Fruit fly (Drosophila melanogaster) whole organism, adult: ENCODE measurements around the gene Fbw5.
A peak's percentile ranks its signal among the peaks of the same experiment; 100 is the strongest.

Experiments
- CG11617 ChIP-seq: fragments of 200-800 bp; sonication (Bioruptor generic); optimal IDR thresholded peaks from 2 replicates; lab custom pipeline; 2017; ENCODE audit warnings: mild to moderate bottlenecking, missing biosample characterization, missing genetic modification reagents, missing genetic modification characterization
- CG12768 ChIP-seq: fragments of 200-800 bp; sonication (Bioruptor generic); optimal IDR thresholded peaks from 2 replicates; lab custom pipeline; 2017; ENCODE audit warnings: missing biosample characterization, missing genetic modification characterization, mild to moderate bottlenecking, moderate library complexity, missing genetic modification reagents
- CG14711 ChIP-seq: fragments of 200-800 bp; sonication (Bioruptor generic); optimal IDR thresholded peaks from 2 replicates; lab custom pipeline; 2018; ENCODE audit warnings: missing biosample characterization, mild to moderate bottlenecking, missing genetic modification characterization, moderate library complexity
- CG1620 ChIP-seq: fragments of 200-800 bp; sonication (Bioruptor generic); optimal IDR thresholded peaks from 2 replicates; lab custom pipeline; 2016; ENCODE audit warnings: missing biosample characterization, missing genetic modification characterization
- CG33017 ChIP-seq: fragments of 200-800 bp; sonication (Bioruptor generic); optimal IDR thresholded peaks from 2 replicates; lab custom pipeline; 2018; ENCODE audit warnings: missing biosample characterization, mild to moderate bottlenecking, missing genetic modification characterization, moderate library complexity
- CG5204 ChIP-seq: fragments of 200-800 bp; sonication (Bioruptor generic); optimal IDR thresholded peaks from 2 replicates; lab custom pipeline; 2016; ENCODE audit warnings: missing biosample characterization, missing genetic modification characterization
- CG7045 ChIP-seq: fragments of 200-800 bp; sonication (Bioruptor generic); optimal IDR thresholded peaks from 2 replicates; lab custom pipeline; 2017; ENCODE audit warnings: missing biosample characterization, mild to moderate bottlenecking, missing genetic modification characterization
- CG7101 ChIP-seq: fragments of 200-800 bp; sonication (Bioruptor generic); optimal IDR thresholded peaks from 2 replicates; lab custom pipeline; 2018; ENCODE audit warnings: missing biosample characterization, mild to moderate bottlenecking, missing genetic modification characterization, moderate library complexity
- Clk ChIP-seq: fragments of 200-800 bp; sonication (Bioruptor generic); optimal IDR thresholded peaks from 2 replicates; lab custom pipeline; 2017; ENCODE audit warnings: missing biosample characterization, missing genetic modification characterization
- Crg-1 ChIP-seq: fragments of 200-800 bp; sonication (Bioruptor generic); optimal IDR thresholded peaks from 2 replicates; lab custom pipeline; 2016; ENCODE audit warnings: missing biosample characterization, missing genetic modification characterization
- Hr96 ChIP-seq: fragments of 200-800 bp; sonication (Bioruptor generic); optimal IDR thresholded peaks from 2 replicates; lab custom pipeline; 2016; ENCODE audit warnings: missing biosample characterization, missing genetic modification characterization
- Mnt ChIP-seq: fragments of 200-800 bp; sonication (Bioruptor generic); optimal IDR thresholded peaks from 2 replicates; lab custom pipeline; 2016; ENCODE audit warnings: missing biosample characterization, mild to moderate bottlenecking, missing genetic modification characterization
- bab1 ChIP-seq: fragments of 200-800 bp; sonication (Bioruptor generic); optimal IDR thresholded peaks from 3 replicates; lab custom pipeline; 2019; ENCODE audit warnings: missing biosample characterization, mild to moderate bottlenecking, missing genetic modification characterization, moderate library complexity
- cic ChIP-seq: fragments of 200-800 bp; sonication (Bioruptor generic); optimal IDR thresholded peaks from 2 replicates; lab custom pipeline; 2017; ENCODE audit warnings: missing biosample characterization, mild to moderate bottlenecking, missing genetic modification characterization, moderate library complexity
- cnc ChIP-seq, 2 experiments: fragments of >200 bp; optimal IDR thresholded peaks; 2 replicates each; lab custom pipeline; 2017
- kay ChIP-seq: fragments of 200-800 bp; sonication (Bioruptor generic); peaks from one replicate; lab custom pipeline; 2016; ENCODE audit warnings: missing biosample characterization, missing genetic modification characterization, borderline replicate concordance
- ovo ChIP-seq: fragments of 200-800 bp; sonication (Bioruptor generic); optimal IDR thresholded peaks from 2 replicates; lab custom pipeline; 2016; ENCODE audit warnings: missing biosample characterization, missing genetic modification characterization
- pad ChIP-seq: fragments of 200-800 bp; sonication (Bioruptor generic); optimal IDR thresholded peaks from 3 replicates; lab custom pipeline; 2017; ENCODE audit warnings: missing biosample characterization, missing genetic modification characterization, mild to moderate bottlenecking, moderate library complexity, missing genetic modification reagents
- tj ChIP-seq: fragments of 200-800 bp; sonication (Bioruptor generic); optimal IDR thresholded peaks from 3 replicates; lab custom pipeline; 2017; ENCODE audit warnings: missing biosample characterization, mild to moderate bottlenecking, missing genetic modification characterization, moderate library complexity
- toe ChIP-seq: fragments of 200-800 bp; sonication (Bioruptor generic); optimal IDR thresholded peaks from 2 replicates; lab custom pipeline; 2016; ENCODE audit warnings: missing biosample characterization, missing genetic modification characterization

The Fbw5 gene

dm6 chr2L:6065823-6066222, at the start of gene Fbw5, which contains the start of gene CG9147:
TSS of gene Fbw5 (minus strand) at chr2L:6065953.
TSS of gene CG9147 (plus strand) at chr2L:6065997.
- TF ChIP-seq CG7045 (GFP tag; lab: Kevin White, UChicago) (peak; percentile 89), CG5204 (GFP tag; lab: Kevin White, UChicago) (no peak), bab1 (GFP tag; lab: Kevin White, UChicago) (peak; percentile 99), Crg-1 (GFP tag; lab: Kevin White, UChicago) (peak; percentile 95), pad (GFP tag; lab: Kevin White, UChicago) (peak; percentile 88), CG11617 (peak; percentile 93), CG14711 (tag; lab: Kevin White, UChicago) (peak; percentile 98), Clk (peak; percentile 67), tj (peak; percentile 88), ovo (GFP tag; lab: Kevin White, UChicago) (no peak), Hr96 (peak; percentile 87), CG1620 (GFP tag; lab: Kevin White, UChicago) (peak; percentile 71), kay (GFP tag; lab: Kevin White, UChicago) (no peak), CG7101 (tag; lab: Kevin White, UChicago) (peak; percentile 99), Mnt (GFP tag; lab: Kevin White, UChicago) (peak; percentile 78), CG33017 (tag; lab: Kevin White, UChicago) (peak; percentile 99), cnc (optimal IDR thresholded peaks at IDR 0.05; lab: Kevin White, UChicago) (no peak), cic (GFP tag; lab: Kevin White, UChicago) (peak; percentile 85), toe (peak; percentile 54), CG12768 (peak; percentile 97)

dm6 chr2L:6110781-6111180, 45.0 kb upstream of the Fbw5 start:
- TF ChIP-seq CG7101 (tag; lab: Kevin White, UChicago) (no peak), kay (GFP tag; lab: Kevin White, UChicago) (peak; percentile 66), Crg-1 (GFP tag; lab: Kevin White, UChicago) (no peak), CG33017 (tag; lab: Kevin White, UChicago) (no peak)

dm6 chr2L:6109313-6109847, 43.6 kb upstream of the Fbw5 start:
- no peak for TF ChIP-seq CG11617
- no peak for TF ChIP-seq CG5204 (GFP tag; lab: Kevin White, UChicago)
- TF ChIP-seq toe, result no peak
- TF ChIP-seq tj, result no peak
- TF ChIP-seq CG7045 (GFP tag; lab: Kevin White, UChicago), result no peak
- no peak for TF ChIP-seq pad (GFP tag; lab: Kevin White, UChicago)
- TF ChIP-seq cnc (optimal IDR thresholded peaks at IDR 0.05; lab: Kevin White, UChicago), result no peak
- no peak for TF ChIP-seq CG33017 (tag; lab: Kevin White, UChicago)

- TF ChIP-seq cic (GFP tag; lab: Kevin White, UChicago), result no peak
- no peak for TF ChIP-seq CG14711 (tag; lab: Kevin White, UChicago)
- TF ChIP-seq CG33017 (tag; lab: Kevin White, UChicago), result no peak
- TF ChIP-seq ovo (GFP tag; lab: Kevin White, UChicago), result peak; percentile 51
- TF ChIP-seq bab1 (GFP tag; lab: Kevin White, UChicago), result peak; percentile 26
- no peak for TF ChIP-seq toe
- no peak for TF ChIP-seq CG7045 (GFP tag; lab: Kevin White, UChicago)
- TF ChIP-seq Hr96, result no peak
- TF ChIP-seq Mnt (GFP tag; lab: Kevin White, UChicago), result no peak
- peak; percentile 84 for TF ChIP-seq tj
Measured at dm6 chr2L:6100202-6100689, 34.5 kb upstream of the Fbw5 start, which contains the start of gene stai. TSS of gene stai (plus strand) at chr2L:6100377.

- TF ChIP-seq Mnt (GFP tag; lab: Kevin White, UChicago) (no peak), kay (GFP tag; lab: Kevin White, UChicago) (peak; percentile 81)
Measured at dm6 chr2L:6099270-6099644, 33.5 kb upstream of the Fbw5 start.

dm6 chr2L:6098479-6099269, 32.9 kb upstream of the Fbw5 start, which contains the start of gene CG9175:
TSS of gene CG9175 (minus strand) at chr2L:6098966.
- TF ChIP-seq CG7101 (tag; lab: Kevin White, UChicago) (peak; percentile 10), CG12768 (no peak), CG7045 (GFP tag; lab: Kevin White, UChicago) (no peak), CG11617 (peak; percentile 36), toe (no peak), CG33017 (tag; lab: Kevin White, UChicago) (peak; percentile 48), bab1 (GFP tag; lab: Kevin White, UChicago) (peak; percentile 87), CG1620 (GFP tag; lab: Kevin White, UChicago) (peak; percentile 52), Mnt (GFP tag; lab: Kevin White, UChicago) (peak; percentile 65), Clk (no peak), cic (GFP tag; lab: Kevin White, UChicago) (peak; percentile 73), ovo (GFP tag; lab: Kevin White, UChicago) (peak; percentile 29)
